Worm (Caenorhabditis elegans) whole organism, L2 larva: Measurements from ENCODE around the gene mec-12.
A peak's percentile ranks its signal among the peaks of the same experiment; 100 is the strongest.

Experiments used
- C34F6.9 ChIP-seq: fragments of 150-350 bp; optimal IDR thresholded peaks from 2 replicates; lab custom pipeline; 2014; ENCODE audit warnings: missing biosample characterization, missing genetic modification characterization
- R02D3.7 ChIP-seq: fragments of 150-350 bp; optimal IDR thresholded peaks from 2 replicates; lab custom pipeline; 2014; ENCODE audit warnings: missing biosample characterization, missing genetic modification characterization
- ZK546.5 ChIP-seq: sonication (generic microtip); optimal IDR thresholded peaks from 2 replicates; lab custom pipeline; 2017; ENCODE audit warnings: missing biosample characterization, missing genetic modification characterization
- alr-1 ChIP-seq: fragments of 150-350 bp; optimal IDR thresholded peaks from 2 replicates; lab custom pipeline; 2014; ENCODE audit warnings: missing biosample characterization, missing genetic modification characterization
- aly-2 ChIP-seq: fragments of 150-350 bp; optimal IDR thresholded peaks from 2 replicates; lab custom pipeline; 2014; ENCODE audit warnings: missing biosample characterization, missing genetic modification characterization
- ama-1 ChIP-seq: fragments of 150-350 bp; optimal IDR thresholded peaks from 2 replicates; lab custom pipeline; 2018; ENCODE audit warnings: inconsistent platforms
- blmp-1 ChIP-seq: sonication (generic microtip); optimal IDR thresholded peaks from 2 replicates; lab custom pipeline; 2017; ENCODE audit warnings: missing genetic modification characterization, mild to moderate bottlenecking, missing compliant biosample characterization, antibody characterized with exemption, moderate library complexity; ENCODE audit not compliant: insufficient read depth
- ceh-82 ChIP-seq: fragments of 150-350 bp; optimal IDR thresholded peaks from 2 replicates; lab custom pipeline; 2014; ENCODE audit warnings: missing biosample characterization, missing genetic modification characterization
- crh-2 ChIP-seq: sonication (generic microtip); optimal IDR thresholded peaks from 2 replicates; lab custom pipeline; 2017; ENCODE audit warnings: missing biosample characterization, missing genetic modification characterization
- dmd-4 ChIP-seq: sonication (generic microtip); optimal IDR thresholded peaks from 2 replicates; lab custom pipeline; 2017; ENCODE audit warnings: missing biosample characterization, missing genetic modification characterization
- egl-27 ChIP-seq: sonication (generic microtip); optimal IDR thresholded peaks from 3 replicates; lab custom pipeline; 2017; ENCODE audit warnings: missing biosample characterization, missing genetic modification reagents, missing genetic modification characterization
- elt-1 ChIP-seq: fragments of 150-350 bp; optimal IDR thresholded peaks from 2 replicates; lab custom pipeline; 2014; ENCODE audit warnings: missing biosample characterization, missing genetic modification characterization
- elt-3 ChIP-seq: sonication (generic microtip); optimal IDR thresholded peaks from 2 replicates; lab custom pipeline; 2017; ENCODE audit warnings: missing biosample characterization, missing genetic modification characterization
- fos-1 ChIP-seq: fragments of 150-350 bp; optimal IDR thresholded peaks from 2 replicates; lab custom pipeline; 2014; ENCODE audit warnings: missing biosample characterization, missing genetic modification characterization
- gmeb-1 ChIP-seq: fragments of 150-350 bp; optimal IDR thresholded peaks from 2 replicates; lab custom pipeline; 2014; ENCODE audit warnings: missing biosample characterization, missing genetic modification characterization
- lin-11 ChIP-seq: fragments of 150-350 bp; sonication (generic microtip); optimal IDR thresholded peaks from 2 replicates; lab custom pipeline; 2014; ENCODE audit warnings: missing biosample characterization, missing genetic modification characterization, inconsistent platforms, mixed read lengths
- lin-13 ChIP-seq: fragments of 150-350 bp; optimal IDR thresholded peaks from 2 replicates; lab custom pipeline; 2014; ENCODE audit warnings: missing biosample characterization, missing genetic modification reagents, missing genetic modification characterization
- mab-5 ChIP-seq: fragments of 150-350 bp; optimal IDR thresholded peaks from 2 replicates; lab custom pipeline; 2014; ENCODE audit warnings: missing biosample characterization, missing genetic modification characterization
- mdl-1 ChIP-seq, 2 experiments: fragments of 150-350 bp in 1 of 2; sonication (generic microtip) in 1 of 2; optimal IDR thresholded peaks; 2 replicates each; lab custom pipeline; 2017; ENCODE audit warnings: missing biosample characterization in 2 of 2, missing genetic modification characterization in 2 of 2
- nhr-129 ChIP-seq: fragments of 150-350 bp; optimal IDR thresholded peaks from 2 replicates; lab custom pipeline; 2014; ENCODE audit warnings: missing biosample characterization, missing genetic modification characterization
- nhr-237 ChIP-seq: fragments of 150-350 bp; optimal IDR thresholded peaks from 2 replicates; lab custom pipeline; 2014; ENCODE audit warnings: missing biosample characterization, missing genetic modification characterization
- nhr-25 ChIP-seq: fragments of 150-350 bp; sonication (generic microtip); optimal IDR thresholded peaks from 3 replicates; lab custom pipeline; 2014; ENCODE audit warnings: missing biosample characterization, missing genetic modification characterization
- nhr-77 ChIP-seq: fragments of 150-350 bp; optimal IDR thresholded peaks from 2 replicates; lab custom pipeline; 2014; ENCODE audit warnings: missing biosample characterization, missing genetic modification characterization
- peb-1 ChIP-seq: fragments of 150-350 bp; optimal IDR thresholded peaks from 2 replicates; lab custom pipeline; 2014; ENCODE audit warnings: missing biosample characterization, missing genetic modification characterization
- sem-4 ChIP-seq: fragments of 150-350 bp; optimal IDR thresholded peaks from 2 replicates; lab custom pipeline; 2014; ENCODE audit warnings: missing biosample characterization, missing genetic modification reagents, missing genetic modification characterization
- skn-1 ChIP-seq: sonication (generic microtip); optimal IDR thresholded peaks from 2 replicates; lab custom pipeline; 2017; ENCODE audit warnings: missing biosample characterization, missing genetic modification characterization
- sma-3 ChIP-seq: sonication (generic microtip); optimal IDR thresholded peaks from 2 replicates; lab custom pipeline; 2016; ENCODE audit warnings: missing genetic modification reagents, missing genetic modification characterization, missing compliant biosample characterization
- sma-9 ChIP-seq, 2 experiments: fragments of 150-350 bp in 1 of 2; sonication (generic microtip) in 1 of 2; optimal IDR thresholded peaks; 2 replicates each; lab custom pipeline; 2014 to 2016; ENCODE audit warnings: missing genetic modification characterization in 2 of 2, mild to moderate bottlenecking in 1 of 2, missing biosample characterization in 1 of 2, missing compliant biosample characterization in 1 of 2, missing genetic modification reagents in 1 of 2, moderate library complexity in 1 of 2
- snpc-4 ChIP-seq: fragments of 150-350 bp; optimal IDR thresholded peaks from 2 replicates; lab custom pipeline; 2014; ENCODE audit warnings: missing biosample characterization, missing genetic modification characterization
- unc-39 ChIP-seq: fragments of 150-350 bp; optimal IDR thresholded peaks from 2 replicates; lab custom pipeline; 2014; ENCODE audit warnings: missing biosample characterization, missing genetic modification characterization
- unc-55 ChIP-seq: fragments of 150-350 bp; sonication (generic microtip); optimal IDR thresholded peaks from 3 replicates; lab custom pipeline; 2014; ENCODE audit warnings: missing biosample characterization, missing genetic modification reagents, missing genetic modification characterization
- unc-62 ChIP-seq: fragments of 150-350 bp; optimal IDR thresholded peaks from 2 replicates; lab custom pipeline; 2014; ENCODE audit warnings: missing biosample characterization, missing genetic modification reagents, missing genetic modification characterization
- zag-1 ChIP-seq: fragments of 150-350 bp; optimal IDR thresholded peaks from 2 replicates; lab custom pipeline; 2014; ENCODE audit warnings: missing biosample characterization, missing genetic modification characterization
- ztf-1 ChIP-seq: fragments of 200-800 bp; sonication (Bioruptor generic); conservative IDR thresholded peaks from 2 replicates; pipeline ENCODE4 v1.3.6; 2022; ENCODE audit warnings: missing genetic modification characterization, missing compliant biosample characterization
- ztf-11 ChIP-seq: sonication (generic microtip); optimal IDR thresholded peaks from 2 replicates; lab custom pipeline; 2017; ENCODE audit warnings: missing biosample characterization, missing genetic modification characterization
- ztf-4 ChIP-seq: fragments of 150-350 bp; optimal IDR thresholded peaks from 2 replicates; lab custom pipeline; 2014; ENCODE audit warnings: missing biosample characterization, missing genetic modification characterization

mec-12 gene

ce11 chrIII:3107530-3107929 is 31.5 kb downstream of the mec-12 start:
- TF ChIP-seq nhr-129 (tag; lab: Kevin White, UChicago): no peak
- TF ChIP-seq skn-1: no peak
- no peak for TF ChIP-seq crh-2 (tag; lab: Kevin White, UChicago)
- TF ChIP-seq nhr-77: no peak
- TF ChIP-seq alr-1: no peak
- no peak for TF ChIP-seq ztf-11
- TF ChIP-seq nhr-237 (tag; lab: Kevin White, UChicago): no peak
- no peak for TF ChIP-seq mdl-1 (tag; optimal IDR thresholded peaks at IDR 0.05; lab: Kevin White, UChicago)
- no peak for TF ChIP-seq ztf-4 (tag; lab: Kevin White, UChicago)
- TF ChIP-seq snpc-4 (tag; lab: Kevin White, UChicago): no peak
- no peak for TF ChIP-seq zag-1
- TF ChIP-seq ama-1: no peak
- no peak for TF ChIP-seq unc-62 (GFP tag; lab: Kevin White, UChicago)
- no peak for TF ChIP-seq gmeb-1 (tag; lab: Kevin White, UChicago)
- TF ChIP-seq aly-2 (tag; lab: Kevin White, UChicago): no peak
- no peak for TF ChIP-seq C34F6.9 (tag; lab: Kevin White, UChicago)
- no peak for TF ChIP-seq blmp-1 (tag; lab: Kevin White, UChicago)

DNA sequence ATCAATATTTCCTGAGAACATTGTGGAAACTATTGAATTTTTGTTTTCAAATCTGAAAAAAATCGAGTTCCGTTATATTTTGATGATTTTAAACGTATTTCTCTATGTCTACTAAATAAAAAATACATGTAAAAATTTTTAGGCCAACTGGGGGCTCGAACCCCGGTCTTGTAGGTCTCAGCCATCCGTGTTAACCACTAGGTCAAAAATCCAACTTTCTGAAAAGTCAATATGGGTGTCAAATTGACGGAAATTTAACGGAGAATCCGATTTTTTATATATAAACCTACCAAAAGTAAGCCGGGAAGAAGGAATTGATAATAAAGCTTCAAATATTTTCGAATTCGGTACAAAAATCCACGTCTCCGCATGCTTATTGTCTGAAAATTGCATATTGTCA is 32.7 kb downstream of the mec-12 start:
- no peak for TF ChIP-seq mab-5 (tag; lab: Kevin White, UChicago)
- TF ChIP-seq elt-1 (tag; lab: Kevin White, UChicago): no peak
- no peak for TF ChIP-seq ztf-4 (tag; lab: Kevin White, UChicago)
- no peak for TF ChIP-seq sma-3 (GFP tag; lab: Kevin White, UChicago)
- TF ChIP-seq ceh-82 (tag; lab: Kevin White, UChicago): no peak
- TF ChIP-seq blmp-1 (tag; lab: Kevin White, UChicago): no peak
- TF ChIP-seq aly-2 (tag; lab: Kevin White, UChicago): no peak
- TF ChIP-seq unc-55 (GFP tag; lab: Kevin White, UChicago): no peak
- no peak for TF ChIP-seq zag-1
- TF ChIP-seq crh-2 (tag; lab: Kevin White, UChicago): no peak

DNA sequence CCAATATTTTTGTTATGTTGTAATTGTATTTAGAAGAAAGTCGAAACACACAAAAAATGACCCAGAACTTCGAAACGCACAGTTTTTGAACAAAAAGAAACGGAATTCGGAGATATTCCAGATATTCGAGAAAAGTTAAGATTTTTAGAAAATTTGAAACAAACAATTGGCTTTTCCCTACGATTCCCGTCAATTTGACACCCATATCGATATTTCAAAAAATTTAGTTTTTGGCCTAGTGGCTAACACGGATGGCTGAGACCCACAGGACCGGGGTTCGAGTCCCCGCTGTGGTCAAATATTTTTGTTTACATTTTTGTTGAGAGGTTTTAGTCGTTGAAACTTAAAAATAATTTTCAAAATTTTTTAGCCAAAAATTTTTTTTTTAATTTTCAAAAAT is 33.8 kb downstream of the mec-12 start:
- no peak for TF ChIP-seq egl-27 (tag; lab: Kevin White, UChicago)
- TF ChIP-seq fos-1: no peak
- TF ChIP-seq, all 48 proteins: peak for 0

DNA sequence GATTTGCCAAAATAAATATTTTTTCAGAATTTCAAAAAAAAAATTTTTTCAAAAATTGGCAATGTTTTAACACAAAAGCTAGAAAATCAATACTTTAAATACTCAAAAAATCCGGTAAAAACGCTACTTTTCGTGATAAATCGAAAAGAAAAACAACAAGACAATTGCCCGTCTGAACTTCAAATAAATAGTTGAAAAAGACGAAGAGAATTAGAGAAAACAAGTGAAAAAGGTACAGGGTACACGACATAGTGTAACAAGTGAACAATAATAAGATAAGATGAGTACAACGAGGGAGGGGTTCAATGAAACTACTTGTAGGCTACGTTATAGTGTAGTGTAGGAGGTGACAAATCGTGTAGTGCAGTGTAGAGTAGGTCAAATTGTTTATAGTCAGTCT is 34.5 kb downstream of the mec-12 start:
- TF ChIP-seq elt-3 (tag; lab: Kevin White, UChicago) (no peak), nhr-129 (tag; lab: Kevin White, UChicago) (peak; percentile 24), unc-39 (tag; lab: Kevin White, UChicago) (no peak), mab-5 (tag; lab: Kevin White, UChicago) (no peak), zag-1 (no peak), peb-1 (tag; lab: Kevin White, UChicago) (no peak), lin-13 (GFP tag; lab: Kevin White, UChicago) (no peak), nhr-25 (tag; lab: Kevin White, UChicago) (peak; percentile 10), blmp-1 (tag; lab: Kevin White, UChicago) (no peak), unc-55 (GFP tag; lab: Kevin White, UChicago) (no peak), ztf-11 (no peak), ama-1 (no peak), R02D3.7 (tag; lab: Kevin White, UChicago) (no peak), ZK546.5 (no peak), crh-2 (tag; lab: Kevin White, UChicago) (no peak), skn-1 (no peak), dmd-4 (tag; lab: Kevin White, UChicago) (no peak), ztf-1 (GFP tag; lab: Robert Waterston, UW) (no peak), elt-1 (tag; lab: Kevin White, UChicago) (no peak), nhr-77 (no peak), sma-9 (GFP tag; optimal IDR thresholded peaks at IDR 0.05; lab: Kevin White, UChicago) (peak; percentile 41), sma-9 (tag; optimal IDR thresholded peaks at IDR 0.05; lab: Kevin White, UChicago) (no peak), sem-4 (no peak)

- TF ChIP-seq unc-39 (tag; lab: Kevin White, UChicago): no peak
- TF ChIP-seq mab-5 (tag; lab: Kevin White, UChicago): no peak
- no peak for TF ChIP-seq egl-27 (tag; lab: Kevin White, UChicago)
- TF ChIP-seq ztf-1 (GFP tag; lab: Robert Waterston, UW): no peak
- no peak for TF ChIP-seq lin-11 (tag; lab: Kevin White, UChicago)
- TF ChIP-seq gmeb-1 (tag; lab: Kevin White, UChicago): no peak
Observed at ce11 chrIII:3103905-3104360, 35.1 kb downstream of the mec-12 start, which contains the start of gene Y53G8B.2. Gene Y53G8B.2 (minus strand): TSS chrIII:3103955.
